Fruit fly (Drosophila melanogaster): ENCODE results near the gene DIP-iota.

dm6 chr2L:6649085-6649754 lies 27.7 kb upstream of the DIP-iota start, which contains the start of the genes CG31635 and Tango1:
- TF ChIP-seq Smox (GFP tag; optimal IDR thresholded peaks at IDR 0.05) (no peak), Gug (GFP tag; IDR thresholded peaks at IDR 0.05) (peak; percentile 21; the same call in 1 of the 2 replicates), esn (GFP tag; optimal IDR thresholded peaks at IDR 0.05) (peak; percentile 11), Sox15 (GFP tag; optimal IDR thresholded peaks at IDR 0.05) (no peak), achi (GFP tag; optimal IDR thresholded peaks at IDR 0.05) (no peak), Sox14 (GFP tag; optimal IDR thresholded peaks at IDR 0.05) (peak; percentile 51), OdsH (GFP tag; optimal IDR thresholded peaks at IDR 0.05) (no peak), Eip75B (GFP tag; optimal IDR thresholded peaks at IDR 0.05) (no peak), Ets96B (tag; optimal IDR thresholded peaks at IDR 0.05) (no peak), CG11762 (GFP tag; optimal IDR thresholded peaks at IDR 0.05; ENCODE audit: insufficient read depth) (no peak), Lpt (GFP tag; optimal IDR thresholded peaks at IDR 0.05) (no peak), topi (GFP tag; optimal IDR thresholded peaks at IDR 0.05) (no peak), dac (GFP tag; optimal IDR thresholded peaks at IDR 0.05) (no peak), Eip93F (GFP tag; optimal IDR thresholded peaks at IDR 0.05) (no peak)

Measured in whole organism, prepupa.